Worm (Caenorhabditis elegans) whole organism, young adult: ENCODE measurements around the gene col-20.

Experiments used
- F39B2.1 ChIP-seq: fragments of 200-800 bp; sonication (Bioruptor generic); IDR thresholded peaks from 2 replicates; pipeline ENCODE4 v1.3.6; 2022; ENCODE audit warnings: missing genetic modification reagents, missing genetic modification characterization, missing compliant biosample characterization
- ceh-27 ChIP-seq: fragments of 200-800 bp; sonication (Bioruptor generic); optimal IDR thresholded peaks from 2 replicates; lab custom pipeline; 2018; ENCODE audit warnings: mild to moderate bottlenecking, missing genetic modification characterization, moderate library complexity, missing compliant biosample characterization
- dpl-1 ChIP-seq: fragments of 150-350 bp; optimal IDR thresholded peaks from 2 replicates; lab custom pipeline; 2014; ENCODE audit warnings: missing biosample characterization, missing genetic modification reagents, missing genetic modification characterization
- egl-18 ChIP-seq: fragments of 200-800 bp; sonication (Bioruptor generic); IDR thresholded peaks from 2 replicates; pipeline ENCODE4 v1.3.6; 2022; ENCODE audit warnings: missing genetic modification reagents, missing genetic modification characterization, missing compliant biosample characterization
- nhr-27 ChIP-seq: fragments of 200-800 bp; sonication (Bioruptor generic); optimal IDR thresholded peaks from 2 replicates; lab custom pipeline; 2018; ENCODE audit warnings: mild to moderate bottlenecking, missing genetic modification characterization, moderate library complexity, missing compliant biosample characterization

ce11 chrII:4892594-4892993 is 22.0 kb upstream of the col-20 start, which contains the start of gene msp-33:
- no peak for TF ChIP-seq ceh-27
- TF ChIP-seq F39B2.1 (GFP tag; lab: Robert Waterston, UW) = no peak
- no peak for TF ChIP-seq dpl-1 (GFP tag; lab: Kevin White, UChicago)
- TF ChIP-seq nhr-27 (tag; lab: Kevin White, UChicago) = no peak
- no peak for TF ChIP-seq egl-18 (GFP tag; lab: Robert Waterston, UW)
